Worm (Caenorhabditis elegans) whole organism, L3 larva: Measurements from ENCODE around the gene parp-2.

Experiments used
- R02D3.7 ChIP-seq: fragments of 150-350 bp; optimal IDR thresholded peaks from 2 replicates; lab custom pipeline; 2014; ENCODE audit warnings: missing biosample characterization, missing genetic modification characterization
- ZK546.5 ChIP-seq: sonication (generic microtip); optimal IDR thresholded peaks from 2 replicates; lab custom pipeline; 2017; ENCODE audit warnings: missing biosample characterization, missing genetic modification characterization
- ama-1 ChIP-seq: fragments of 150-350 bp; optimal IDR thresholded peaks from 2 replicates; lab custom pipeline; 2018
- ceh-16 ChIP-seq: sonication (generic microtip); optimal IDR thresholded peaks from 2 replicates; lab custom pipeline; 2017; ENCODE audit warnings: missing biosample characterization, missing genetic modification characterization
- ceh-28 ChIP-seq: fragments of 150-350 bp; optimal IDR thresholded peaks from 2 replicates; lab custom pipeline; 2014; ENCODE audit warnings: missing biosample characterization, missing genetic modification reagents, missing genetic modification characterization
- ceh-82 ChIP-seq: fragments of 150-350 bp; optimal IDR thresholded peaks from 2 replicates; lab custom pipeline; 2014; ENCODE audit warnings: missing biosample characterization, missing genetic modification characterization
- egl-5 ChIP-seq: fragments of 150-350 bp; optimal IDR thresholded peaks from 2 replicates; lab custom pipeline; 2017; ENCODE audit warnings: missing biosample characterization, missing genetic modification reagents, missing genetic modification characterization, inconsistent platforms
- elt-3 ChIP-seq, 3 experiments: fragments of 150-350 bp in 1 of 3; sonication (generic microtip) in 2 of 3; optimal IDR thresholded peaks; 2 replicates in 2 of 3; 4 replicates in 1 of 3; lab custom pipeline; 2014 to 2017; ENCODE audit warnings: missing biosample characterization in 3 of 3, missing genetic modification characterization in 3 of 3
- eor-1 ChIP-seq, 2 experiments: fragments of 150-350 bp; optimal IDR thresholded peaks; 2 replicates each; lab custom pipeline; 2014 to 2018; ENCODE audit warnings: missing biosample characterization in 2 of 2, missing genetic modification characterization in 2 of 2
- fkh-10 ChIP-seq: sonication (generic microtip); optimal IDR thresholded peaks from 2 replicates; lab custom pipeline; 2017; ENCODE audit warnings: missing biosample characterization, missing genetic modification reagents, missing genetic modification characterization
- fkh-2 ChIP-seq: fragments of 150-350 bp; optimal IDR thresholded peaks from 2 replicates; lab custom pipeline; 2014; ENCODE audit warnings: missing biosample characterization, missing genetic modification reagents, missing genetic modification characterization
- fos-1 ChIP-seq: fragments of 150-350 bp; optimal IDR thresholded peaks from 2 replicates; lab custom pipeline; 2014; ENCODE audit warnings: missing biosample characterization, missing genetic modification characterization
- hmg-11 ChIP-seq: sonication (generic microtip); optimal IDR thresholded peaks from 2 replicates; lab custom pipeline; 2016; ENCODE audit warnings: missing genetic modification characterization, missing compliant biosample characterization
- lin-15B ChIP-seq: fragments of 150-350 bp; optimal IDR thresholded peaks from 2 replicates; lab custom pipeline; 2014; ENCODE audit warnings: missing biosample characterization, missing genetic modification characterization
- lin-39 ChIP-seq: fragments of 150-350 bp; optimal IDR thresholded peaks from 2 replicates; lab custom pipeline; 2018; ENCODE audit warnings: missing biosample characterization, missing genetic modification reagents, missing genetic modification characterization
- lsy-12 ChIP-seq: sonication (generic microtip); optimal IDR thresholded peaks from 2 replicates; lab custom pipeline; 2016; ENCODE audit warnings: mild to moderate bottlenecking, missing genetic modification characterization, missing compliant biosample characterization
- mml-1 ChIP-seq: fragments of 150-350 bp; sonication (generic microtip); optimal IDR thresholded peaks from 3 replicates; lab custom pipeline; 2014; ENCODE audit warnings: missing biosample characterization, missing genetic modification characterization
- nfya-1 ChIP-seq: sonication (generic microtip); optimal IDR thresholded peaks from 2 replicates; lab custom pipeline; 2017; ENCODE audit warnings: missing genetic modification characterization, mild to moderate bottlenecking, missing compliant biosample characterization, antibody characterized with exemption, moderate library complexity; ENCODE audit not compliant: insufficient read depth
- nhr-11 ChIP-seq: fragments of 150-350 bp; optimal IDR thresholded peaks from 2 replicates; lab custom pipeline; 2014; ENCODE audit warnings: missing biosample characterization, missing genetic modification characterization
- nhr-23 ChIP-seq: fragments of 150-350 bp; optimal IDR thresholded peaks from 2 replicates; lab custom pipeline; 2014; ENCODE audit warnings: missing biosample characterization, missing genetic modification reagents, missing genetic modification characterization
- nhr-237 ChIP-seq: fragments of 150-350 bp; optimal IDR thresholded peaks from 2 replicates; lab custom pipeline; 2014; ENCODE audit warnings: missing biosample characterization, missing genetic modification characterization
- nhr-25 ChIP-seq: sonication (generic microtip); optimal IDR thresholded peaks from 2 replicates; lab custom pipeline; 2017; ENCODE audit warnings: missing biosample characterization, missing genetic modification characterization
- nhr-43 ChIP-seq: sonication (generic microtip); optimal IDR thresholded peaks from 2 replicates; lab custom pipeline; 2016; ENCODE audit warnings: mild to moderate bottlenecking, missing genetic modification characterization, missing compliant biosample characterization; ENCODE audit not compliant: poor library complexity, severe bottlenecking
- nhr-67 ChIP-seq: fragments of 150-350 bp; optimal IDR thresholded peaks from 2 replicates; lab custom pipeline; 2014; ENCODE audit warnings: missing biosample characterization, missing genetic modification characterization
- pha-4 ChIP-seq: fragments of 150-350 bp; optimal IDR thresholded peaks from 2 replicates; lab custom pipeline; 2014; ENCODE audit warnings: missing biosample characterization, missing genetic modification reagents, missing genetic modification characterization
- pqm-1 ChIP-seq: fragments of 150-350 bp; optimal IDR thresholded peaks from 2 replicates; lab custom pipeline; 2017; ENCODE audit warnings: missing biosample characterization, missing genetic modification characterization, inconsistent platforms
- sea-2 ChIP-seq: fragments of 150-350 bp; sonication (generic microtip); optimal IDR thresholded peaks from 4 replicates; lab custom pipeline; 2014; ENCODE audit warnings: missing biosample characterization, missing genetic modification reagents, missing genetic modification characterization
- skn-1 ChIP-seq: fragments of 150-350 bp; optimal IDR thresholded peaks from 2 replicates; lab custom pipeline; 2014; ENCODE audit warnings: missing biosample characterization, missing genetic modification characterization
- snpc-4 ChIP-seq: fragments of 150-350 bp; optimal IDR thresholded peaks from 2 replicates; lab custom pipeline; 2014; ENCODE audit warnings: missing biosample characterization, missing genetic modification characterization
- unc-62 ChIP-seq: fragments of 150-350 bp; sonication (generic microtip); optimal IDR thresholded peaks from 4 replicates; lab custom pipeline; 2014; ENCODE audit warnings: missing biosample characterization, missing genetic modification reagents, missing genetic modification characterization
- zag-1 ChIP-seq: fragments of 150-350 bp; optimal IDR thresholded peaks from 2 replicates; lab custom pipeline; 2014; ENCODE audit warnings: missing biosample characterization, missing genetic modification characterization
- ztf-11 ChIP-seq: fragments of 150-350 bp; optimal IDR thresholded peaks from 2 replicates; lab custom pipeline; 2014; ENCODE audit warnings: missing biosample characterization, missing genetic modification characterization
- ztf-4 ChIP-seq: fragments of 150-350 bp; optimal IDR thresholded peaks from 2 replicates; lab custom pipeline; 2014; ENCODE audit warnings: missing biosample characterization, missing genetic modification characterization

parp-2 gene

ce11 chrII:9554925-9555553, 37.8 kb upstream of the parp-2 start, which contains the start of gene F35H8.2:
Gene F35H8.2 (plus strand): TSS chrII:9555503.
- TF ChIP-seq nhr-23 (tag; lab: Kevin White, UChicago), result peak; percentile 58
- TF ChIP-seq nhr-43, result peak; percentile 58
- TF ChIP-seq nhr-25 (tag; lab: Kevin White, UChicago), result peak; percentile 69
- TF ChIP-seq zag-1, result no peak

ce11 chrII:9556582-9556981, 36.3 kb upstream of the parp-2 start:
- no peak for TF ChIP-seq lin-39
- no peak for TF ChIP-seq ceh-82 (tag; lab: Kevin White, UChicago)
- TF ChIP-seq eor-1 (tag; optimal IDR thresholded peaks at IDR 0.05; lab: Kevin White, UChicago), result no peak
- TF ChIP-seq sea-2, result no peak
- no peak for TF ChIP-seq ceh-16 (tag; lab: Kevin White, UChicago)
- TF ChIP-seq hmg-11 (tag; lab: Kevin White, UChicago), result no peak
- no peak for TF ChIP-seq ZK546.5 (tag; lab: Kevin White, UChicago)
- TF ChIP-seq nhr-67 (tag; lab: Kevin White, UChicago), result no peak
- TF ChIP-seq fkh-10, result no peak
- TF ChIP-seq ama-1, result no peak
- TF ChIP-seq ztf-4 (tag; lab: Kevin White, UChicago), result no peak
- TF ChIP-seq pqm-1 (tag; lab: Kevin White, UChicago), result no peak
- no peak for TF ChIP-seq ztf-11 (tag; lab: Kevin White, UChicago)

DNA sequence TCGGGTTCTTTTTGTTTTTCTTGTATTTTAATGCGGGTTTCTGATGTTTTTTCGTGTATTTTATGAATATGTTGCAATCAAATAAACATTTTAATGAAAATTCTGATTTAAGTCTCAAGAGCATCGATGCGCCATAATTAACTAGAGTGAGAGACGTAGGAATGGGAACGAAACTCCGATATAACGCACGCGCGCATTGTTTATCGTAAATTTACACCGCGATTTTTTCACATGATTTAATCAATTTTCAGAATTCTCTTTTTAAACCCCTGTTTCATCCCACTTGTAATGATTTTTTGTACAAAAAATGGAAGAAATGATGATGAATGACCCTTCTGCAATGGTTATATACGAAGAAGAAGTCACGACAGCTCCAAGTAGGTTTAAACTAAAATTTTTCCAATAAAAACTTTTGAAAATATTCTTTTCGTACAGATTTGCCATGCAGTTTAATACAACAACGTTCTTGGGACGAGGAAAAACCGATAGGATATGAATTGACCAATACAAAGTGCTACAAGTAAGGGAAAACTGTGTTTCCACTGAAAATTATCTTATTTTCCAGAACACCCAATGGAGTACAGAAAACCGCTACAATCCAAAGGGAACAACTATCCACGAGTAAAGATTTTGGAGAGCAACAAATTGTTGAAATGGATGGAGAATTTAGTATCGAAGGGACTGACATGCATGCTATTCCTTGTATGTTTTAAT, 35.2 kb upstream of the parp-2 start, which contains the start of gene zfp-2:
TSS of gene zfp-2 (plus strand) at position 214 of the 714 bp plus-strand sequence.
- peak; percentile 74 for TF ChIP-seq hmg-11 (tag; lab: Kevin White, UChicago)
- peak; percentile 27 for TF ChIP-seq lin-15B (tag; lab: Kevin White, UChicago)
- no peak for TF ChIP-seq nhr-237
- TF ChIP-seq egl-5, result no peak
- TF ChIP-seq nfya-1, result peak; percentile 43
- TF ChIP-seq R02D3.7 (tag; lab: Kevin White, UChicago), result peak; percentile 75
- TF ChIP-seq nhr-25 (tag; lab: Kevin White, UChicago), result no peak
- TF ChIP-seq lin-39, result no peak
- TF ChIP-seq, all 47 proteins: peak for 4

DNA sequence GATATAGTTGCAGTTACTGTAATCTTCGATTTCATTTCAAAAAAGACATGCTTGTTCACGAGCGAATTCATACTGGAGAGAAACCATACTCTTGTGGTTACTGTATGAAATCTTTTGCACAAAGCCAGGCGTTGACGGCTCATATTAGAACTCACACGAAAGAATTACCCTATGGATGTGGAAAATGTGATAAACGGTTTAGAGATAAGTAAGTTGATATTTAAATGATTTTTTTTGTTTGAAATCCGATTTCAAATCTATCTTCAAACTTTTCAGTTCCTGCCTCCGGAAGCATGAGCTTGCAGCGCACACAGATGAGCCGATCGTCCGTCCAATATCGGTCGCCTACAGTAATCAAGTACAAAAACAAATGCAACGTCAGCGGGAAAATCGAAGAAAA, 33.9 kb upstream of the parp-2 start:
- TF ChIP-seq ceh-28 (tag; lab: Kevin White, UChicago), result no peak
- no peak for TF ChIP-seq ceh-16 (tag; lab: Kevin White, UChicago)
- TF ChIP-seq nfya-1, result no peak
- no peak for TF ChIP-seq pqm-1 (tag; lab: Kevin White, UChicago)
- TF ChIP-seq elt-3 (tag; optimal IDR thresholded peaks at IDR 0.05; lab: Kevin White, UChicago), result no peak
- TF ChIP-seq ztf-11 (tag; lab: Kevin White, UChicago), result no peak
- TF ChIP-seq fkh-2 (tag; lab: Kevin White, UChicago), result no peak
- no peak for TF ChIP-seq pha-4
- TF ChIP-seq R02D3.7 (tag; lab: Kevin White, UChicago), result no peak
- TF ChIP-seq nhr-23 (tag; lab: Kevin White, UChicago), result no peak
- no peak for TF ChIP-seq sea-2
- no peak for TF ChIP-seq ztf-4 (tag; lab: Kevin White, UChicago)
- TF ChIP-seq nhr-11 (tag; lab: Kevin White, UChicago), result no peak
- TF ChIP-seq nhr-25 (tag; lab: Kevin White, UChicago), result no peak
- no peak for TF ChIP-seq lin-15B (tag; lab: Kevin White, UChicago)
- TF ChIP-seq zag-1, result no peak
- no peak for TF ChIP-seq snpc-4 (tag; lab: Kevin White, UChicago)
- TF ChIP-seq mml-1 (tag; lab: Kevin White, UChicago), result no peak

DNA sequence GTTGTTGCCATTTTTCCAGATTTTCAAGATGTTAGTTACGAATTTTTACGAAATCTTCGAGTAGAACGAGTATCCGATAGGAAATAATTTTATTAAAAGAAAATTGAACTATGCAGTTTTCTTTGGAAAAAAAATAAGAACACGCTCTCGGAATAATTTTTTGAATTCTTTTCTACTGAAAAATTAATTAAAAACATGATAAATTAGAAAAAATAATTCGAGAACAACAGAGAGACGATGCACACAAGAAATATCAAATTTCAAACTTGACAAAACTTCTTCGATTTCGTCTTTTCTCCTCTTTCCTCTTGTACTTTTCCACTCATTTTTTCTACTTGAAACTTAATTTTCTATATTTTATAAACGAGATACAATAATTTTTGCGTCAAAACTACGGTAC, 32.9 kb upstream of the parp-2 start, which contains the start of gene F35H8.4:
TSS of gene F35H8.4 (minus strand) at position 101 of the 400 bp plus-strand sequence.
- no peak for TF ChIP-seq nhr-237
- no peak for TF ChIP-seq snpc-4 (tag; lab: Kevin White, UChicago)
- TF ChIP-seq ztf-4 (tag; lab: Kevin White, UChicago), result no peak
- TF ChIP-seq nfya-1, result no peak
- TF ChIP-seq skn-1 (tag; lab: Kevin White, UChicago), result no peak
- no peak for TF ChIP-seq nhr-23 (tag; lab: Kevin White, UChicago)
- no peak for TF ChIP-seq mml-1 (tag; lab: Kevin White, UChicago)
- no peak for TF ChIP-seq ceh-16 (tag; lab: Kevin White, UChicago)
- no peak for TF ChIP-seq fos-1
- TF ChIP-seq unc-62 (GFP tag; lab: Kevin White, UChicago), result no peak
- TF ChIP-seq lsy-12 (tag; lab: Kevin White, UChicago), result no peak
- TF ChIP-seq ztf-11 (tag; lab: Kevin White, UChicago), result no peak
- no peak for TF ChIP-seq nhr-25 (tag; lab: Kevin White, UChicago)
